Fruit fly (Drosophila melanogaster) whole organism: ENCODE measurements around the gene CG46515.
"Not testable (repeated sequence)": the region's sequence is repeated elsewhere in the genome, so short reads cannot be mapped to it uniquely, and the experiment has no call there.

ENCODE experiments used
- CG8478 ChIP-seq: fragments of >200 bp; optimal IDR thresholded peaks from 2 replicates; lab custom pipeline; 2018; ENCODE audit warnings: inconsistent platforms
- Dll ChIP-seq: fragments of >200 bp; optimal IDR thresholded peaks from 2 replicates; lab custom pipeline; 2017
- EcR ChIP-seq, 2 experiments: fragments of >200 bp; optimal IDR thresholded peaks; 2 replicates each; lab custom pipeline; 2017; ENCODE audit warnings: missing biosample characterization in 2 of 2, missing genetic modification characterization in 2 of 2, missing genetic modification reagents in 2 of 2
- pan ChIP-seq: fragments of >200 bp; optimal IDR thresholded peaks from 2 replicates; lab custom pipeline; 2017
- psq ChIP-seq: fragments of >200 bp; optimal IDR thresholded peaks from 2 replicates; lab custom pipeline; 2017
- usp ChIP-seq: fragments of >200 bp; optimal IDR thresholded peaks from 2 replicates; lab custom pipeline; 2017; ENCODE audit warnings: missing biosample characterization, missing genetic modification characterization, mixed read lengths

DNA sequence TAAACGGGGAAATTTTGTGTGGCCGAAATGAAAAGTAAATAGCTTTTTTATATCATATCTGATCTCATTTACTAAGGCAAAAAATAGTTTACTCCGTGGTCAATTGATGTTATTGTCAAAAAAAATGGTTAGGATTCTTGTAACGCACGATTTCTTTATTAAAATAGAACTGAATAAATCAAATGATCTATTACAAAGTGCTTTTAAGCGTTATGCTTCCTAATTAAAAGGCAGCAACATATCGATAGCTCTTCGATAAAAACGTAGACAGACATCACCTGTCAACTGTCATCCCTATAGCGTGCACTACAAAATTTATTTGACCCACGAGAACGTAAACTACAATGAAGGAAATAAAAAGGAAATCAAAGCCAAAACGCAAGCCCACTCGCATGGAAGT, 24.3 kb downstream of the CG46515 start, which contains the start of gene CG46518:
- TF ChIP-seq usp (GFP tag; lab: Kevin White, UChicago); psq (lab: Kevin White, UChicago); CG8478 (lab: Kevin White, UChicago); pan (lab: Kevin White, UChicago); EcR (GFP tag; optimal IDR thresholded peaks at IDR 0.05; lab: Kevin White, UChicago); Dll (lab: Kevin White, UChicago): not testable (repeated sequence)
